Worm (Caenorhabditis elegans) whole organism, L3 larva: ENCODE data around the gene R10E11.5.

Experiments used
- ZK546.5 ChIP-seq: sonication (generic microtip); optimal IDR thresholded peaks from 2 replicates; lab custom pipeline; 2017; ENCODE audit warnings: missing biosample characterization, missing genetic modification characterization
- aly-2 ChIP-seq: fragments of 150-350 bp; optimal IDR thresholded peaks from 2 replicates; lab custom pipeline; 2014; ENCODE audit warnings: missing biosample characterization, missing genetic modification characterization
- ama-1 ChIP-seq: fragments of 150-350 bp; optimal IDR thresholded peaks from 2 replicates; lab custom pipeline; 2018
- ceh-28 ChIP-seq: fragments of 150-350 bp; optimal IDR thresholded peaks from 2 replicates; lab custom pipeline; 2014; ENCODE audit warnings: missing biosample characterization, missing genetic modification reagents, missing genetic modification characterization
- ceh-82 ChIP-seq: fragments of 150-350 bp; optimal IDR thresholded peaks from 2 replicates; lab custom pipeline; 2014; ENCODE audit warnings: missing biosample characterization, missing genetic modification characterization
- ceh-9 ChIP-seq: sonication (generic microtip); optimal IDR thresholded peaks from 2 replicates; lab custom pipeline; 2018; ENCODE audit warnings: missing biosample characterization, missing genetic modification characterization
- egl-5 ChIP-seq: fragments of 150-350 bp; optimal IDR thresholded peaks from 2 replicates; lab custom pipeline; 2017; ENCODE audit warnings: missing biosample characterization, missing genetic modification reagents, missing genetic modification characterization, inconsistent platforms
- elt-1 ChIP-seq: fragments of 150-350 bp; optimal IDR thresholded peaks from 2 replicates; lab custom pipeline; 2014; ENCODE audit warnings: missing biosample characterization, missing genetic modification characterization
- elt-2 ChIP-seq: sonication (generic microtip); optimal IDR thresholded peaks from 2 replicates; lab custom pipeline; 2016; ENCODE audit warnings: missing genetic modification reagents, mild to moderate bottlenecking, missing genetic modification characterization, missing compliant biosample characterization
- fkh-10 ChIP-seq: sonication (generic microtip); optimal IDR thresholded peaks from 2 replicates; lab custom pipeline; 2017; ENCODE audit warnings: missing biosample characterization, missing genetic modification reagents, missing genetic modification characterization
- fos-1 ChIP-seq: fragments of 150-350 bp; optimal IDR thresholded peaks from 2 replicates; lab custom pipeline; 2014; ENCODE audit warnings: missing biosample characterization, missing genetic modification characterization
- hmg-11 ChIP-seq: sonication (generic microtip); optimal IDR thresholded peaks from 2 replicates; lab custom pipeline; 2016; ENCODE audit warnings: missing genetic modification characterization, missing compliant biosample characterization
- jun-1 ChIP-seq: fragments of 150-350 bp; optimal IDR thresholded peaks from 2 replicates; lab custom pipeline; 2014; ENCODE audit warnings: missing biosample characterization, missing genetic modification reagents, missing genetic modification characterization
- lin-15B ChIP-seq: fragments of 150-350 bp; optimal IDR thresholded peaks from 2 replicates; lab custom pipeline; 2014; ENCODE audit warnings: missing biosample characterization, missing genetic modification characterization
- lin-39 ChIP-seq: fragments of 150-350 bp; optimal IDR thresholded peaks from 2 replicates; lab custom pipeline; 2018; ENCODE audit warnings: missing biosample characterization, missing genetic modification reagents, missing genetic modification characterization
- lsy-12 ChIP-seq: sonication (generic microtip); optimal IDR thresholded peaks from 2 replicates; lab custom pipeline; 2016; ENCODE audit warnings: mild to moderate bottlenecking, missing genetic modification characterization, missing compliant biosample characterization
- mml-1 ChIP-seq: fragments of 150-350 bp; sonication (generic microtip); optimal IDR thresholded peaks from 3 replicates; lab custom pipeline; 2014; ENCODE audit warnings: missing biosample characterization, missing genetic modification characterization
- nfya-1 ChIP-seq: sonication (generic microtip); optimal IDR thresholded peaks from 2 replicates; lab custom pipeline; 2017; ENCODE audit warnings: missing genetic modification characterization, mild to moderate bottlenecking, missing compliant biosample characterization, antibody characterized with exemption, moderate library complexity; ENCODE audit not compliant: insufficient read depth
- nhr-11 ChIP-seq: fragments of 150-350 bp; optimal IDR thresholded peaks from 2 replicates; lab custom pipeline; 2014; ENCODE audit warnings: missing biosample characterization, missing genetic modification characterization
- nhr-12 ChIP-seq: fragments of 150-350 bp; optimal IDR thresholded peaks from 2 replicates; lab custom pipeline; 2014; ENCODE audit warnings: missing biosample characterization, missing genetic modification characterization
- nhr-23 ChIP-seq: fragments of 150-350 bp; optimal IDR thresholded peaks from 2 replicates; lab custom pipeline; 2014; ENCODE audit warnings: missing biosample characterization, missing genetic modification reagents, missing genetic modification characterization
- nhr-237 ChIP-seq: fragments of 150-350 bp; optimal IDR thresholded peaks from 2 replicates; lab custom pipeline; 2014; ENCODE audit warnings: missing biosample characterization, missing genetic modification characterization
- nhr-25 ChIP-seq: sonication (generic microtip); optimal IDR thresholded peaks from 2 replicates; lab custom pipeline; 2017; ENCODE audit warnings: missing biosample characterization, missing genetic modification characterization
- nhr-28 ChIP-seq: fragments of 150-350 bp; optimal IDR thresholded peaks from 2 replicates; lab custom pipeline; 2014; ENCODE audit warnings: missing biosample characterization, missing genetic modification characterization
- nhr-43 ChIP-seq: sonication (generic microtip); optimal IDR thresholded peaks from 2 replicates; lab custom pipeline; 2016; ENCODE audit warnings: mild to moderate bottlenecking, missing genetic modification characterization, missing compliant biosample characterization; ENCODE audit not compliant: poor library complexity, severe bottlenecking
- nhr-76 ChIP-seq: fragments of 150-350 bp; sonication (generic microtip); optimal IDR thresholded peaks from 5 replicates; lab custom pipeline; 2014; ENCODE audit warnings: missing biosample characterization, missing genetic modification characterization
- pha-4 ChIP-seq: fragments of 150-350 bp; optimal IDR thresholded peaks from 2 replicates; lab custom pipeline; 2014; ENCODE audit warnings: missing biosample characterization, missing genetic modification reagents, missing genetic modification characterization
- pqm-1 ChIP-seq: fragments of 150-350 bp; optimal IDR thresholded peaks from 2 replicates; lab custom pipeline; 2017; ENCODE audit warnings: missing biosample characterization, missing genetic modification characterization, inconsistent platforms
- sea-2 ChIP-seq: fragments of 150-350 bp; sonication (generic microtip); optimal IDR thresholded peaks from 4 replicates; lab custom pipeline; 2014; ENCODE audit warnings: missing biosample characterization, missing genetic modification reagents, missing genetic modification characterization
- skn-1 ChIP-seq: fragments of 150-350 bp; optimal IDR thresholded peaks from 2 replicates; lab custom pipeline; 2014; ENCODE audit warnings: missing biosample characterization, missing genetic modification characterization
- snpc-4 ChIP-seq: fragments of 150-350 bp; optimal IDR thresholded peaks from 2 replicates; lab custom pipeline; 2014; ENCODE audit warnings: missing biosample characterization, missing genetic modification characterization
- tbx-2 ChIP-seq: sonication (generic microtip); optimal IDR thresholded peaks from 2 replicates; lab custom pipeline; 2016; ENCODE audit warnings: mild to moderate bottlenecking, missing genetic modification characterization, missing compliant biosample characterization
- unc-39 ChIP-seq: sonication (generic microtip); optimal IDR thresholded peaks from 4 replicates; lab custom pipeline; 2017; ENCODE audit warnings: missing biosample characterization, missing genetic modification characterization
- zag-1 ChIP-seq: fragments of 150-350 bp; optimal IDR thresholded peaks from 2 replicates; lab custom pipeline; 2014; ENCODE audit warnings: missing biosample characterization, missing genetic modification characterization
- ztf-11 ChIP-seq: fragments of 150-350 bp; optimal IDR thresholded peaks from 2 replicates; lab custom pipeline; 2014; ENCODE audit warnings: missing biosample characterization, missing genetic modification characterization
- ztf-4 ChIP-seq: fragments of 150-350 bp; optimal IDR thresholded peaks from 2 replicates; lab custom pipeline; 2014; ENCODE audit warnings: missing biosample characterization, missing genetic modification characterization

R10E11.5 gene

DNA sequence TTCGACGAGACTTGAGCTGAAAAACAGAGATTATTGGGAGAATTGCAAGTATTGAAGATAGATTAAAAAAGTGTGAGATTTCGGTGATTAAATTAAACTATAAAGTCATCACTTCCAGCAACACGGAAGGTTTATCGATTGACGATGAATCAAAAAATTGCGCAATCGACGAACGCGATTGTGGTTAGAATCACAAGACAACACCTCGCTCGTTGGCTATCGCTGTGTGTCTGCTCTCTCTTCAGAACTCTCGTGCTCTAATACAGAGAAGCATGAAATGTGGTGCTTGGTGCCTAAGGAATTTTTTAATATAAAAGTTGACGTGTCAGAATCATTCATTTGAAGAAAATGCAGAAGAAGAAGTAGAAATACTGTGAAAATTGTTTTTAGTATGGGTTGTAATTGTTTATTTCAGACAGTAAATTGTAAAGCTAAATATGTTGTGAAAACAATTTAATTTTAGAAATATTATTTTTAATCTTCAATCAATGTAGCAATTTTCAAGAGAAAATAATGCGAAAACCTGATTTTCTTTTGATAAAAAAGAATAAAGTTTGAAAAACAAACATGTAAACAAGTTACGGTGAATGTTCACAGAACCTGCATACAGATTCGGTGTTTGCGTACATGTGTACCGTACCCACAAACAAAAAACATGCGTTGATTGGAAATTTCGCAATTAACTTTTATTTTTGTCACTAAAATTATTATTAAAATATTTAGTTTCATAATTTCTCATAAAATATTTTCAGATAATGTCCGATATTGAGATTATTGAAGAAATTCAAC, 37.9 kb upstream of the R10E11.5 start, which contains the start of the genes ZK632.10 and ZK632.11 (continued):
- TF ChIP-seq elt-1 (no peak), snpc-4 (tag; lab: Kevin White, UChicago) (peak; percentile 45), fos-1 (no peak), nhr-237 (tag; lab: Kevin White, UChicago) (no peak), nhr-28 (no peak), mml-1 (tag; lab: Kevin White, UChicago) (no peak), ZK546.5 (tag; lab: Kevin White, UChicago) (no peak), nhr-12 (no peak), ceh-82 (tag; lab: Kevin White, UChicago) (no peak), hmg-11 (tag; lab: Kevin White, UChicago) (peak; percentile 41), ceh-28 (peak; percentile 50)

DNA sequence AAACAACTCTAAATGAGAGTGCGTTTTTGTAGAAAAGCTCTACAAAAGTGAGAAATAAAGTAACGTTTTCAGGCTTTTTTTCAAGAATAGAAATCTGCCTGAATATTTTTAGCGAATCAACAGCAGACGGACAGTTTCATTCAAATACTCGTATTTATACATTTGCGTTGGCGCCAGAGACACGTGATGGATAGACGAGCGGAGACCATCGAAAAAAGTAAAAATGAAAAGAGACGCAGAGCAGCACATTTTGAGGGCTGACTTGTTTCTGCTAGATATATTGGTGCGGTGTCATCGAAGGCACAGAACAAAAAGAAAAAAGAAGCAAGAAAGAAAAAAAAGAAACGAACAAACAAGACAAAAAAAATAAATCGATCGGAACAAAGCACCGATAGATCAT, 36.5 kb upstream of the R10E11.5 start:
- TF ChIP-seq pha-4 (peak; percentile 89), snpc-4 (tag; lab: Kevin White, UChicago) (peak; percentile 16), nhr-76 (tag; lab: Kevin White, UChicago) (no peak), unc-39 (tag; lab: Kevin White, UChicago) (no peak), jun-1 (peak; percentile 62), skn-1 (peak; percentile 3), nfya-1 (tag; lab: Kevin White, UChicago) (peak; percentile 56), egl-5 (tag; lab: Kevin White, UChicago) (no peak), sea-2 (GFP tag; lab: Kevin White, UChicago) (no peak), ama-1 (lab: Kevin White, UChicago) (peak; percentile 93), pqm-1 (tag; lab: Kevin White, UChicago) (peak; percentile 7), lin-15B (tag; lab: Kevin White, UChicago) (peak; percentile 11), hmg-11 (tag; lab: Kevin White, UChicago) (peak; percentile 2), nhr-23 (tag; lab: Kevin White, UChicago) (no peak), nhr-237 (tag; lab: Kevin White, UChicago) (no peak), lsy-12 (tag; lab: Kevin White, UChicago) (peak; percentile 28), nhr-12 (no peak), nhr-43 (tag; lab: Kevin White, UChicago) (peak; percentile 11), lin-39 (peak; percentile 36), elt-2 (tag; lab: Kevin White, UChicago) (peak; percentile 27)

DNA sequence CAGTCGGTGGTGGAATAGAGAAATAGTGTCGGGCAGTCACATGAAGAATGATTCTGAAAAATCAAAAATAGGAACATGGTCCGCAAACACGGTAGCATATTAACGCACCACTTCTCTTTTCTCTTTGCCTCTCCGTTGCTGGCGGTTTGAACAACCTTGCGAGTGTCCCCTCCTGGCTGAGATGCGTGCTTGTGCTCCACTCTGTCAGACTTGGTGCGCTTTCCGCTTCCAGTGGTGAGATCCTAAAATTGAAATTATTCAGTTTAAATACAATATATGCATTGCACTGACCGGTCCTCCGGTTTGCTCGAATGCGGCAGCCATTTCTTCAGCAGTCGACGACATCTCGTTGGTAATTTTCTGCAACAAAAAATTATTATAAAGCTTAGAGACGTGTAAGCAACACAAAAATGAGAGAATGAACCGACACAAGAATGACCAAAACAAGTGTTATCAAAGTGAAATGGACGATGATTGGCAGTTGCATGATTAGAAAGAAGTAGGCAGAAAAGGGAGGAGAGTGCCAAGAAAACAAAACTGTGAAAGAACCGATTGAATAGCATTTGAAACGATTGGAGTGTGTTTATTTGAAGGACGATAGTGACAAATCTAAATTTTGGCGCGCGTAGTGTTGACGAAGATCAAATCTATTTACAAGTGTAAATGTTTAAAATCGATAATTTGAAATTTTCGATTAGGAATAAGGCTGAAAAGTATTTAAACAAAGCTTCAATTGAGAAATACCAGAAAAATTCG, 35.8 kb upstream of the R10E11.5 start, which contains the start of gene ZK632.9:
Gene ZK632.9 (minus strand): TSS at position 360 of the 756 bp plus-strand sequence.
- TF ChIP-seq lin-15B (tag; lab: Kevin White, UChicago) (no peak), skn-1 (no peak), nhr-11 (no peak), nhr-25 (tag; lab: Kevin White, UChicago) (no peak), mml-1 (tag; lab: Kevin White, UChicago) (no peak), ama-1 (lab: Kevin White, UChicago) (peak; percentile 57), lin-39 (no peak), aly-2 (tag; lab: Kevin White, UChicago) (no peak), nfya-1 (tag; lab: Kevin White, UChicago) (peak; percentile 21), ztf-11 (tag; lab: Kevin White, UChicago) (no peak), pqm-1 (tag; lab: Kevin White, UChicago) (no peak), ceh-9 (tag; lab: Kevin White, UChicago) (no peak), nhr-23 (tag; lab: Kevin White, UChicago) (no peak), tbx-2 (no peak), egl-5 (tag; lab: Kevin White, UChicago) (no peak), unc-39 (tag; lab: Kevin White, UChicago) (no peak), ztf-4 (peak; percentile 13), fkh-10 (GFP tag; lab: Kevin White, UChicago) (no peak), ceh-28 (peak; percentile 31), elt-2 (tag; lab: Kevin White, UChicago) (peak; percentile 28), ceh-82 (tag; lab: Kevin White, UChicago) (no peak), zag-1 (tag; lab: Kevin White, UChicago) (no peak)
